Worm (Caenorhabditis elegans): ENCODE results near the gene F40D4.13.

- TF ChIP-seq ceh-39 (tag; optimal IDR thresholded peaks at IDR 0.05): no peak
- TF ChIP-seq zip-8 (tag; optimal IDR thresholded peaks at IDR 0.05): no peak
- no peak for TF ChIP-seq nhr-12 (tag; optimal IDR thresholded peaks at IDR 0.05)
- TF ChIP-seq pha-4 (tag; optimal IDR thresholded peaks at IDR 0.05): no peak
- no peak for TF ChIP-seq lin-13 (tag; optimal IDR thresholded peaks at IDR 0.05)
- no peak for TF ChIP-seq nhr-237 (tag; optimal IDR thresholded peaks at IDR 0.05)
- no peak for TF ChIP-seq nhr-76 (tag; optimal IDR thresholded peaks at IDR 0.05)
These were observed 44.8 kb upstream of the F40D4.13 start, which contains the start of gene Y68A4A.10 for ce11 chrV:17201847-17202246.

Data from whole organism, mixed stage, embryonic.